Fruit fly (Drosophila melanogaster) whole organism, embryonic: ENCODE measurements around the gene Rsph1.
A peak's percentile ranks its signal among the peaks of the same experiment; 100 is the strongest.

ENCODE experiments used
- BEAF-32 ChIP-seq: fragments of 200-800 bp; sonication (Bioruptor generic); optimal IDR thresholded peaks from 3 replicates; lab custom pipeline; 2017; ENCODE audit warnings: missing biosample characterization, missing genetic modification characterization, mild to moderate bottlenecking, moderate library complexity, missing genetic modification reagents
- Bgb ChIP-seq: fragments of 200-800 bp; sonication (Bioruptor generic); IDR thresholded peaks from 2 replicates; pipeline ENCODE4 v1.3.6; 2022; ENCODE audit warnings: missing biosample characterization, missing genetic modification characterization; ENCODE audit not compliant: partially characterized antibody
- CG10654 ChIP-seq: fragments of 200-800 bp; sonication (Bioruptor generic); optimal IDR thresholded peaks from 2 replicates; lab custom pipeline; 2016; ENCODE audit warnings: missing biosample characterization, missing genetic modification characterization
- CG10959 ChIP-seq: fragments of 200-800 bp; sonication (Bioruptor generic); IDR thresholded peaks from 2 replicates; pipeline ENCODE4 v1.3.6; 2022; ENCODE audit warnings: missing biosample characterization, missing genetic modification characterization
- CG11696 ChIP-seq: fragments of 200-800 bp; sonication (Bioruptor generic); IDR thresholded peaks from 2 replicates; pipeline ENCODE4 v1.3.6; 2022; ENCODE audit warnings: missing biosample characterization, missing genetic modification characterization
- CG13894 ChIP-seq: fragments of 200-800 bp; sonication (Bioruptor generic); optimal IDR thresholded peaks from 3 replicates; lab custom pipeline; 2018; ENCODE audit warnings: missing biosample characterization, mild to moderate bottlenecking, missing genetic modification characterization, moderate library complexity
- CG15269 ChIP-seq: fragments of 200-800 bp; sonication (Bioruptor generic); optimal IDR thresholded peaks from 2 replicates; lab custom pipeline; 2018; ENCODE audit warnings: missing biosample characterization, mild to moderate bottlenecking, missing genetic modification characterization, moderate library complexity
- CG1529 ChIP-seq: fragments of 200-800 bp; sonication (Bioruptor generic); optimal IDR thresholded peaks from 3 replicates; lab custom pipeline; 2018; ENCODE audit warnings: missing biosample characterization, missing genetic modification characterization
- CG1832 ChIP-seq: fragments of 200-800 bp; sonication (Bioruptor generic); optimal IDR thresholded peaks from 2 replicates; lab custom pipeline; 2017; ENCODE audit warnings: missing biosample characterization, mild to moderate bottlenecking, missing genetic modification characterization, inconsistent platforms
- CG2116 ChIP-seq: fragments of 200-800 bp; sonication (Bioruptor generic); optimal IDR thresholded peaks from 3 replicates; lab custom pipeline; 2018; ENCODE audit warnings: missing biosample characterization, mild to moderate bottlenecking, missing genetic modification characterization
- CG2199 ChIP-seq: fragments of 200-800 bp; sonication (Bioruptor generic); IDR thresholded peaks from 3 replicates; pipeline ENCODE4 v1.3.6; 2022; ENCODE audit warnings: missing biosample characterization, missing genetic modification characterization
- CG33213 ChIP-seq: fragments of 200-800 bp; sonication (Bioruptor generic); optimal IDR thresholded peaks from 3 replicates; lab custom pipeline; 2016; ENCODE audit warnings: missing biosample characterization, missing genetic modification characterization
- CG3407 ChIP-seq: fragments of 200-800 bp; sonication (Bioruptor generic); optimal IDR thresholded peaks from 2 replicates; lab custom pipeline; 2018; ENCODE audit warnings: missing biosample characterization, mild to moderate bottlenecking, missing genetic modification characterization
- CG3847 ChIP-seq: fragments of 200-800 bp; sonication (Bioruptor generic); IDR thresholded peaks from 2 replicates; pipeline ENCODE4 v1.3.6; 2022; ENCODE audit warnings: missing biosample characterization, missing genetic modification characterization
- CG4617 ChIP-seq: fragments of 200-800 bp; sonication (Bioruptor generic); optimal IDR thresholded peaks from 3 replicates; lab custom pipeline; 2016; ENCODE audit warnings: missing biosample characterization, missing genetic modification characterization, borderline replicate concordance
- CG7372 ChIP-seq: fragments of 200-800 bp; sonication (Bioruptor generic); IDR thresholded peaks from 2 replicates; pipeline ENCODE4 v1.3.6; 2022; ENCODE audit warnings: missing biosample characterization, missing genetic modification characterization
- CG7786 ChIP-seq: fragments of 200-800 bp; sonication (Bioruptor generic); optimal IDR thresholded peaks from 2 replicates; lab custom pipeline; 2016; ENCODE audit warnings: missing biosample characterization, missing genetic modification characterization
- CG8765 ChIP-seq: fragments of 200-800 bp; sonication (Bioruptor generic); IDR thresholded peaks from 2 replicates; pipeline ENCODE4 v1.3.6; 2022; ENCODE audit warnings: missing biosample characterization, missing genetic modification characterization
- CG8944 ChIP-seq: fragments of 200-800 bp; sonication (Bioruptor generic); optimal IDR thresholded peaks from 3 replicates; lab custom pipeline; 2016; ENCODE audit warnings: missing biosample characterization, missing genetic modification characterization
- CG9797 ChIP-seq: fragments of 200-800 bp; sonication (Bioruptor generic); optimal IDR thresholded peaks from 3 replicates; lab custom pipeline; 2018; ENCODE audit warnings: missing biosample characterization, mild to moderate bottlenecking, missing genetic modification characterization
- CTCF ChIP-seq: fragments of 200-800 bp; sonication (Bioruptor generic); optimal IDR thresholded peaks from 2 replicates; lab custom pipeline; 2017; ENCODE audit warnings: missing biosample characterization, mild to moderate bottlenecking, missing genetic modification characterization, moderate library complexity
- CrebB ChIP-seq: fragments of 200-800 bp; sonication (Bioruptor generic); optimal IDR thresholded peaks from 3 replicates; lab custom pipeline; 2018; ENCODE audit warnings: missing biosample characterization, mild to moderate bottlenecking, missing genetic modification characterization
- Doc2 ChIP-seq: fragments of 200-800 bp; sonication (Bioruptor generic); IDR thresholded peaks from 2 replicates; pipeline ENCODE4 v1.3.6; 2022; ENCODE audit warnings: missing biosample characterization, missing genetic modification characterization
- Dp ChIP-seq: fragments of 200-800 bp; sonication (Bioruptor generic); optimal IDR thresholded peaks from 2 replicates; lab custom pipeline; 2018; ENCODE audit warnings: missing biosample characterization, mild to moderate bottlenecking, missing genetic modification characterization, moderate library complexity
- Drgx ChIP-seq: fragments of 200-800 bp; sonication (Bioruptor generic); IDR thresholded peaks from 2 replicates; pipeline ENCODE4 v1.3.6; 2022; ENCODE audit warnings: missing biosample characterization, missing genetic modification characterization
- Kr ChIP-seq: fragments of 200-800 bp; sonication (Bioruptor generic); optimal IDR thresholded peaks from 2 replicates; lab custom pipeline; 2017; ENCODE audit warnings: missing biosample characterization, mild to moderate bottlenecking, missing genetic modification characterization
- Med ChIP-seq: fragments of 200-800 bp; sonication (Bioruptor generic); peaks from one replicate; lab custom pipeline; 2016; ENCODE audit warnings: missing biosample characterization, missing genetic modification characterization, mild to moderate bottlenecking, inconsistent platforms, moderate library complexity
- Rfx ChIP-seq: fragments of 200-800 bp; sonication (Bioruptor generic); IDR thresholded peaks from 2 replicates; pipeline ENCODE4 v1.3.6; 2022; ENCODE audit warnings: missing biosample characterization, missing genetic modification characterization
- TFAM ChIP-seq: fragments of 200-800 bp; sonication (Bioruptor generic); optimal IDR thresholded peaks from 2 replicates; lab custom pipeline; 2017; ENCODE audit warnings: missing biosample characterization, missing genetic modification characterization, inconsistent platforms
- Tbp ChIP-seq: fragments of >200 bp; optimal IDR thresholded peaks from 2 replicates; lab custom pipeline; 2018; ENCODE audit warnings: missing biosample characterization, missing genetic modification characterization
- Vsx1 ChIP-seq: fragments of 200-800 bp; sonication (Bioruptor generic); optimal IDR thresholded peaks from 2 replicates; lab custom pipeline; 2017; ENCODE audit warnings: missing biosample characterization, mild to moderate bottlenecking, missing genetic modification characterization, missing genetic modification reagents
- ap ChIP-seq: fragments of 200-800 bp; sonication (Bioruptor generic); IDR thresholded peaks from 2 replicates; pipeline ENCODE4 v1.3.6; 2022; ENCODE audit warnings: missing biosample characterization, missing genetic modification characterization
- ase ChIP-seq: fragments of 200-800 bp; sonication (Bioruptor generic); IDR thresholded peaks from 3 replicates; pipeline ENCODE4 v1.3.6; 2022; ENCODE audit warnings: missing biosample characterization, missing genetic modification characterization
- az2 ChIP-seq: fragments of 200-800 bp; sonication (Bioruptor generic); optimal IDR thresholded peaks from 3 replicates; lab custom pipeline; 2016; ENCODE audit warnings: missing biosample characterization, missing genetic modification characterization
- bsh ChIP-seq, 2 experiments: fragments of 200-800 bp; sonication (Bioruptor generic); optimal IDR thresholded peaks; 2 replicates each; lab custom pipeline; 2017 to 2018; ENCODE audit warnings: mild to moderate bottlenecking in 2 of 2, missing biosample characterization in 2 of 2, missing genetic modification characterization in 2 of 2, moderate library complexity in 1 of 2
- btn ChIP-seq: fragments of 200-800 bp; sonication (Bioruptor generic); optimal IDR thresholded peaks from 2 replicates; lab custom pipeline; 2016; ENCODE audit warnings: missing biosample characterization, missing genetic modification characterization
- corto ChIP-seq: fragments of 200-800 bp; sonication (Bioruptor generic); optimal IDR thresholded peaks from 2 replicates; lab custom pipeline; 2016; ENCODE audit warnings: missing biosample characterization, mild to moderate bottlenecking, missing genetic modification characterization, moderate library complexity
- dysf ChIP-seq: fragments of 200-800 bp; sonication (Bioruptor generic); IDR thresholded peaks from 3 replicates; pipeline ENCODE4 v1.3.6; 2022; ENCODE audit warnings: missing biosample characterization, missing genetic modification characterization
- fru ChIP-seq: fragments of >200 bp; optimal IDR thresholded peaks from 2 replicates; lab custom pipeline; 2017
- fu2 ChIP-seq: fragments of 200-800 bp; sonication (Bioruptor generic); optimal IDR thresholded peaks from 2 replicates; lab custom pipeline; 2016; ENCODE audit warnings: missing biosample characterization, missing genetic modification characterization
- gce ChIP-seq: fragments of 200-800 bp; sonication (Bioruptor generic); IDR thresholded peaks from 3 replicates; pipeline ENCODE4 v1.3.6; 2022; ENCODE audit warnings: missing biosample characterization, missing genetic modification characterization
- gcm2 ChIP-seq: fragments of 200-800 bp; sonication (Bioruptor generic); optimal IDR thresholded peaks from 2 replicates; lab custom pipeline; 2016; ENCODE audit warnings: missing biosample characterization, missing genetic modification characterization
- her ChIP-seq: fragments of 200-800 bp; sonication (Bioruptor generic); optimal IDR thresholded peaks from 2 replicates; lab custom pipeline; 2016; ENCODE audit warnings: missing biosample characterization, missing genetic modification characterization
- lab ChIP-seq: fragments of 200-800 bp; sonication (Bioruptor generic); optimal IDR thresholded peaks from 3 replicates; lab custom pipeline; 2017; ENCODE audit warnings: missing biosample characterization, missing genetic modification characterization, mild to moderate bottlenecking, moderate library complexity, missing genetic modification reagents
- lov ChIP-seq, 2 experiments: fragments of 200-800 bp in 1 of 2; fragments of >200 bp in 1 of 2; sonication (Bioruptor generic) in 1 of 2; IDR thresholded peaks in 1 of 2; optimal IDR thresholded peaks in 1 of 2; 2 replicates in 1 of 2; 3 replicates in 1 of 2; pipeline versions ENCODE4 v1.3.6 to Lab custom; 2017 to 2022; ENCODE audit warnings: missing biosample characterization in 1 of 2, missing genetic modification characterization in 1 of 2
- otp ChIP-seq: fragments of 200-800 bp; sonication (Bioruptor generic); IDR thresholded peaks from 3 replicates; pipeline ENCODE4, ENCODE4 v1.3.6; 2022; ENCODE audit warnings: missing biosample characterization, missing genetic modification characterization
- prd ChIP-seq, 3 experiments: fragments of >200 bp in 2 of 3; fragments of 200-800 bp in 1 of 3; sonication (Bioruptor generic) in 1 of 3; optimal IDR thresholded peaks in 2 of 3; IDR thresholded peaks in 1 of 3; 2 replicates in 2 of 3; 3 replicates in 1 of 3; pipeline versions ENCODE4 v1.3.6 to Lab custom; 2017 to 2022; ENCODE audit warnings: missing biosample characterization in 1 of 3, missing genetic modification characterization in 1 of 3
- row ChIP-seq: fragments of 200-800 bp; sonication (Bioruptor generic); IDR thresholded peaks from 3 replicates; pipeline ENCODE4 v1.3.6; 2022; ENCODE audit warnings: missing biosample characterization, missing genetic modification characterization
- seq ChIP-seq: fragments of 200-800 bp; sonication (Bioruptor generic); IDR thresholded peaks from 2 replicates; pipeline ENCODE4 v1.3.6; 2022; ENCODE audit warnings: missing biosample characterization, missing genetic modification characterization
- sima ChIP-seq: fragments of 200-800 bp; sonication (Bioruptor generic); optimal IDR thresholded peaks from 2 replicates; lab custom pipeline; 2016; ENCODE audit warnings: missing biosample characterization, missing genetic modification characterization
- sob ChIP-seq: fragments of 200-800 bp; sonication (Bioruptor generic); IDR thresholded peaks from 2 replicates; pipeline ENCODE4 v1.3.6; 2022; ENCODE audit warnings: missing biosample characterization, missing genetic modification characterization
- zfh2 ChIP-seq: fragments of 200-800 bp; sonication (Bioruptor generic); optimal IDR thresholded peaks from 2 replicates; lab custom pipeline; 2016; ENCODE audit warnings: missing biosample characterization, missing genetic modification characterization

The Rsph1 gene

DNA sequence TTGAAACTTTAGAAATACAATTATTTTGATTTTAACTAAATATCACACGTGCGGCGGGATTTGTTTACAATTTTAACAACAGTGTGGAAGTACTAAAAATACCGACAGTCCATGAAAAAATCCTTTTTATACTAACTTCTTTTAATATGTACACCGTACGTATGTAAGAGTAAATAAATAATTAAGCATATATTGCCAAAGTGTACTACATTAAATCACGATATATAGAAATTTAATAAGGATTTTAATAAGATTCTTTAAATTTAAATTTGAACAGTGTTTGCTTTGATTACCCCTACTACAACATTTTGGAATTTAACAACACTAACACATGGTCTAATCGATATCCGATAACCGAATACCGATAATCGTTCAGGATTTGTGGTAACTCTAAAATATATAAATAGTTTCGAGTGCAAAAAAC is 39.0 kb downstream of the Rsph1 start, which contains the start of the genes Ski6 and CG16812 (continued):
- TF ChIP-seq lov (optimal IDR thresholded peaks at IDR 0.05; lab: Kevin White, UChicago) (no peak), lov (GFP tag; IDR thresholded peaks at IDR 0.05; lab: Robert Waterston, UW) (no peak), az2 (GFP tag; lab: Kevin White, UChicago) (peak; percentile 71), Tbp (no peak), sob (GFP tag; lab: Robert Waterston, UW) (no peak; the same call in 1 of the 2 replicates), CG7372 (GFP tag; lab: Robert Waterston, UW) (no peak), CG9797 (GFP tag; lab: Kevin White, UChicago) (peak; percentile 67), bsh (GFP tag; optimal IDR thresholded peaks at IDR 0.05; lab: Kevin White, UChicago) (peak in 1 of 2 experiments; percentile 79), TFAM (no peak), zfh2 (GFP tag; lab: Kevin White, UChicago) (peak; percentile 15), Kr (GFP tag; lab: Kevin White, UChicago) (no peak), Bgb (no peak), prd (optimal IDR thresholded peaks at IDR 0.05; lab: Kevin White, UChicago) (no peak), prd (GFP tag; IDR thresholded peaks at IDR 0.05; lab: Robert Waterston, UW) (peak; percentile 76), CTCF (no peak), gce (GFP tag; lab: Robert Waterston, UW) (no peak), Med (GFP tag; lab: Kevin White, UChicago) (peak; percentile 84), CG1832 (GFP tag; lab: Kevin White, UChicago) (no peak), corto (GFP tag; lab: Kevin White, UChicago) (no peak), CG15269 (tag; lab: Kevin White, UChicago) (peak; percentile 83), CG11696 (GFP tag; lab: Robert Waterston, UW) (0 out of 2 replicates have a peak, but pooled peaks have one; percentile 36), seq (no peak), CrebB (tag; lab: Kevin White, UChicago) (peak; percentile 66), Vsx1 (GFP tag; lab: Kevin White, UChicago) (no peak), btn (no peak), gcm2 (GFP tag; lab: Kevin White, UChicago) (no peak), row (GFP tag; lab: Robert Waterston, UW) (peak; percentile 78), CG3407 (GFP tag; lab: Kevin White, UChicago) (peak; percentile 34), CG10654 (GFP tag; lab: Kevin White, UChicago) (peak; percentile 65), sima (GFP tag; lab: Kevin White, UChicago) (no peak), CG7786 (GFP tag; lab: Kevin White, UChicago) (peak; percentile 12), lab (GFP tag; lab: Kevin White, UChicago) (no peak), CG33213 (peak; percentile 33), CG2199 (GFP tag; lab: Robert Waterston, UW) (no peak), CG8765 (GFP tag; lab: Robert Waterston, UW) (no peak), CG10959 (GFP tag; lab: Robert Waterston, UW) (no peak), dysf (GFP tag; lab: Robert Waterston, UW) (peak; percentile 60; the same call in 2 of the 3 replicates), fu2 (GFP tag; lab: Kevin White, UChicago) (no peak), CG1529 (GFP tag; lab: Kevin White, UChicago) (no peak), CG2116 (GFP tag; lab: Kevin White, UChicago) (peak; percentile 65), BEAF-32 (peak; percentile 60), ap (GFP tag; lab: Robert Waterston, UW) (no peak), her (GFP tag; lab: Kevin White, UChicago) (no peak), otp (GFP tag; lab: Robert Waterston, UW) (no peak), CG13894 (no peak), Drgx (no peak), CG3847 (GFP tag; lab: Robert Waterston, UW) (peak; percentile 69), CG4617 (GFP tag; lab: Kevin White, UChicago) (peak; percentile 65), Rfx (GFP tag; lab: Robert Waterston, UW) (peak; percentile 73), Doc2 (GFP tag; lab: Robert Waterston, UW) (no peak), CG8944 (GFP tag; lab: Kevin White, UChicago) (no peak), Dp (peak; percentile 57), ase (peak; percentile 65; the same call in 2 of the 3 replicates), fru (no peak)
